Fruit fly (Drosophila melanogaster): ENCODE measurements around the gene CG31139.
A peak's percentile ranks its signal among the peaks of the same experiment; 100 is the strongest.

DNA sequence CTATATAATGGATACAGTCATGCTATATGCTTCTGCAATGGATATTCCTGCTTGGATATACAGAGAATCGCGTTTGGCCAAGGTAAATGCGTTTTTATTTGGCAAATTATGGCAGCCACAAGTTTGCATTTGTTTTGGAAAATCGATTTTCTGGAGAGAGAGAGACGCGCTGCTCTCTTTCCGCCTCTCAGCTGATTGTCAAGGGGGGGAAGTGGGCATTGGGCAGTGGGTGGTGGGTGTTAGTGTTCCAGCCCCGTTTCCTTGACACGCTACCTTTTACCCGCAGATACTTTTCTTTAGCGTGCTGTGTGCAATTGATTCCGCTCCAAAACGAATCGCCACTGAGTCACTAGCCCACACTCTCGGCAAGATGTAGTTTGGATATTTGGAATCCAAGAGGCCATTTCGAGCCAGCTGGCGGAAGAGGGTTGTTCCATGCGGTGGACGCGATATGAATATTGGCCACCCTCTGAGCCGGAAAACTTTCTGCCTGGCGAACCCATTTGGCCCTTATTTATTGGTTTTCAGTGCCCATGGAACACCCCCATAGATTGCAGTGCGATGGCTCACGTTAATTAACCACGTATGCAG, 6.4 kb upstream of the CG31139 start:
- TF ChIP-seq CG11617 (GFP tag; optimal IDR thresholded peaks at IDR 0.05) (no peak), cic (GFP tag; optimal IDR thresholded peaks at IDR 0.05) (no peak), CG7045 (GFP tag; optimal IDR thresholded peaks at IDR 0.05) (no peak), tj (GFP tag; optimal IDR thresholded peaks at IDR 0.05) (peak; percentile 42), CG7101 (tag; optimal IDR thresholded peaks at IDR 0.05) (no peak), toe (GFP tag; optimal IDR thresholded peaks at IDR 0.05) (no peak), ovo (GFP tag; optimal IDR thresholded peaks at IDR 0.05) (no peak), cnc (optimal IDR thresholded peaks at IDR 0.05) (no peak), Crg-1 (GFP tag; optimal IDR thresholded peaks at IDR 0.05) (no peak), CG5204 (GFP tag; optimal IDR thresholded peaks at IDR 0.05) (no peak), CG1620 (GFP tag; optimal IDR thresholded peaks at IDR 0.05) (no peak), kay (GFP tag; ENCODE audit: borderline replicate concordance) (no peak), bab1 (GFP tag; optimal IDR thresholded peaks at IDR 0.05) (no peak)
